Worm (Caenorhabditis elegans) whole organism, L4 larva: Measurements from ENCODE around the gene R05G9.3.

Source experiments
- D1046.2 ChIP-seq: fragments of 200-800 bp; sonication (Bioruptor generic); IDR thresholded peaks from 2 replicates; pipeline ENCODE4 v1.3.6; 2022; ENCODE audit warnings: missing genetic modification characterization, missing compliant biosample characterization
- F44E2.7 ChIP-seq: fragments of 200-800 bp; sonication (Bioruptor generic); IDR thresholded peaks from 2 replicates; pipeline ENCODE4 v2.1.2; 2022; ENCODE audit warnings: missing genetic modification characterization, missing compliant biosample characterization
- T20F7.1 ChIP-seq: fragments of 200-800 bp; sonication (Bioruptor generic); optimal IDR thresholded peaks from 2 replicates; lab custom pipeline; 2018; ENCODE audit warnings: mild to moderate bottlenecking, missing genetic modification characterization, missing compliant biosample characterization
- Y105C5A.15 ChIP-seq: fragments of 200-800 bp; sonication (Bioruptor generic); IDR thresholded peaks from 2 replicates; pipeline ENCODE4 v1.3.6; 2022; ENCODE audit warnings: missing genetic modification characterization, missing compliant biosample characterization
- Y48G9A.11 ChIP-seq: fragments of 200-800 bp; sonication (Bioruptor generic); IDR thresholded peaks from 2 replicates; pipeline ENCODE4 v1.3.6; 2022; ENCODE audit warnings: missing genetic modification reagents, missing genetic modification characterization, missing compliant biosample characterization
- ZK337.2 ChIP-seq: fragments of 200-800 bp; sonication (Bioruptor generic); IDR thresholded peaks from 2 replicates; pipeline ENCODE4 v1.3.6; 2022; ENCODE audit warnings: missing genetic modification reagents, missing genetic modification characterization, missing compliant biosample characterization
- aha-1 ChIP-seq: fragments of 150-350 bp; peaks from one replicate; lab custom pipeline; 2014; ENCODE audit warnings: missing biosample characterization, missing genetic modification characterization
- aly-2 ChIP-seq: sonication (generic microtip); optimal IDR thresholded peaks from 2 replicates; lab custom pipeline; 2018; ENCODE audit warnings: missing biosample characterization, missing genetic modification characterization
- arid-1 ChIP-seq: fragments of 200-800 bp; sonication (Bioruptor generic); conservative IDR thresholded peaks from 2 replicates; pipeline ENCODE4 v1.3.6; 2022; ENCODE audit warnings: missing genetic modification reagents, missing genetic modification characterization, missing compliant biosample characterization
- attf-4 ChIP-seq: sonication (generic microtip); optimal IDR thresholded peaks from 3 replicates; lab custom pipeline; 2017; ENCODE audit warnings: missing biosample characterization, missing genetic modification characterization
- ceh-28 ChIP-seq: fragments of 150-350 bp; optimal IDR thresholded peaks from 2 replicates; lab custom pipeline; 2014; ENCODE audit warnings: missing biosample characterization, missing genetic modification reagents, missing genetic modification characterization
- ceh-32 ChIP-seq: sonication (generic microtip); optimal IDR thresholded peaks from 2 replicates; lab custom pipeline; 2016; ENCODE audit warnings: mild to moderate bottlenecking, missing genetic modification characterization, missing compliant biosample characterization; ENCODE audit not compliant: poor library complexity
- ceh-82 ChIP-seq: sonication (generic microtip); optimal IDR thresholded peaks from 2 replicates; lab custom pipeline; 2017; ENCODE audit warnings: missing biosample characterization, missing genetic modification characterization
- ces-1 ChIP-seq: fragments of 150-350 bp; sonication (generic microtip); optimal IDR thresholded peaks from 4 replicates; lab custom pipeline; 2014; ENCODE audit warnings: missing biosample characterization, missing genetic modification reagents, missing genetic modification characterization
- cey-2 ChIP-seq: sonication (generic microtip); optimal IDR thresholded peaks from 3 replicates; lab custom pipeline; 2017; ENCODE audit warnings: missing genetic modification characterization, mild to moderate bottlenecking, missing compliant biosample characterization, antibody characterized with exemption, borderline replicate concordance; ENCODE audit not compliant: insufficient read depth
- daf-16 ChIP-seq, 3 experiments: sonication (generic microtip); optimal IDR thresholded peaks; 2 replicates each; lab custom pipeline; 2016 to 2017; ENCODE audit warnings: missing genetic modification characterization in 3 of 3, missing genetic modification reagents in 3 of 3, mild to moderate bottlenecking in 2 of 3, missing compliant biosample characterization in 2 of 3, missing biosample characterization in 1 of 3, moderate library complexity in 1 of 3
- dve-1 ChIP-seq: sonication (generic microtip); optimal IDR thresholded peaks from 2 replicates; lab custom pipeline; 2017; ENCODE audit warnings: antibody characterized with exemption, mild to moderate bottlenecking, missing genetic modification characterization, missing compliant biosample characterization; ENCODE audit not compliant: insufficient read depth
- egl-43 ChIP-seq: fragments of 200-800 bp; sonication (Bioruptor generic); IDR thresholded peaks from 2 replicates; pipeline ENCODE4 v1.3.6; 2022; ENCODE audit warnings: missing genetic modification reagents, missing genetic modification characterization, missing compliant biosample characterization
- hlh-11 ChIP-seq: fragments of 200-800 bp; sonication (Bioruptor generic); optimal IDR thresholded peaks from 2 replicates; lab custom pipeline; 2018; ENCODE audit warnings: mild to moderate bottlenecking, missing genetic modification characterization, missing compliant biosample characterization
- lin-1 ChIP-seq: fragments of 200-800 bp; sonication (Bioruptor generic); IDR thresholded peaks from 2 replicates; pipeline ENCODE4 v1.3.6; 2022; ENCODE audit warnings: missing genetic modification reagents, missing genetic modification characterization, missing compliant biosample characterization
- lin-29 ChIP-seq: fragments of 200-800 bp; sonication (Bioruptor generic); IDR thresholded peaks from 2 replicates; pipeline ENCODE4 v1.3.6; 2022; ENCODE audit warnings: missing genetic modification reagents, missing genetic modification characterization, missing compliant biosample characterization
- lin-39 ChIP-seq: fragments of 150-350 bp; optimal IDR thresholded peaks from 2 replicates; lab custom pipeline; 2014; ENCODE audit warnings: missing biosample characterization, missing genetic modification reagents, missing genetic modification characterization
- madf-9 ChIP-seq: fragments of 200-800 bp; sonication (Bioruptor generic); conservative IDR thresholded peaks from 2 replicates; pipeline ENCODE4 v1.3.6; 2022; ENCODE audit warnings: missing genetic modification reagents, missing genetic modification characterization, missing compliant biosample characterization
- mdl-1 ChIP-seq, 2 experiments: fragments of 150-350 bp in 1 of 2; sonication (generic microtip) in 1 of 2; optimal IDR thresholded peaks; 2 replicates each; lab custom pipeline; 2014 to 2017; ENCODE audit warnings: missing biosample characterization in 2 of 2, missing genetic modification characterization in 2 of 2
- mxl-2 ChIP-seq: fragments of 200-800 bp; sonication (Bioruptor generic); conservative IDR thresholded peaks from 2 replicates; pipeline ENCODE4 v1.3.6; 2022; ENCODE audit warnings: missing genetic modification reagents, missing genetic modification characterization, missing compliant biosample characterization
- nhr-237 ChIP-seq: sonication (generic microtip); optimal IDR thresholded peaks from 2 replicates; lab custom pipeline; 2017; ENCODE audit warnings: missing biosample characterization, missing genetic modification characterization
- nhr-41 ChIP-seq: fragments of 200-800 bp; sonication (Bioruptor generic); IDR thresholded peaks from 2 replicates; pipeline ENCODE4 v1.3.6; 2022; ENCODE audit warnings: missing genetic modification reagents, missing genetic modification characterization, missing compliant biosample characterization
- nhr-77 ChIP-seq: fragments of 150-350 bp; optimal IDR thresholded peaks from 2 replicates; lab custom pipeline; 2014; ENCODE audit warnings: missing biosample characterization, missing genetic modification characterization
- php-3 ChIP-seq: fragments of 200-800 bp; sonication (Bioruptor generic); IDR thresholded peaks from 2 replicates; pipeline ENCODE4 v1.3.6; 2022; ENCODE audit warnings: missing genetic modification reagents, missing genetic modification characterization, missing compliant biosample characterization
- rbr-2 ChIP-seq: sonication (generic microtip); optimal IDR thresholded peaks from 2 replicates; lab custom pipeline; 2016; ENCODE audit warnings: missing genotype, missing genetic modification characterization, missing compliant biosample characterization
- unc-62 ChIP-seq, 3 experiments: fragments of 150-350 bp in 1 of 3; sonication (generic microtip); optimal IDR thresholded peaks in 2 of 3; peaks in 1 of 3; 1 replicate in 1 of 3; 2 replicates in 2 of 3; lab custom pipeline; 2014 to 2017; ENCODE audit warnings: missing biosample characterization in 3 of 3, missing genetic modification characterization in 3 of 3, missing genetic modification reagents in 3 of 3, missing genotype in 1 of 3
- zfp-2 ChIP-seq: sonication (generic microtip); optimal IDR thresholded peaks from 2 replicates; lab custom pipeline; 2016; ENCODE audit warnings: mild to moderate bottlenecking, missing genetic modification characterization, missing compliant biosample characterization
- ztf-11 ChIP-seq: fragments of 150-350 bp; optimal IDR thresholded peaks from 2 replicates; lab custom pipeline; 2014; ENCODE audit warnings: missing biosample characterization, missing genetic modification characterization

Gene R05G9.3

ce11 chrII:6482762-6483161 lies 18.6 kb downstream of the R05G9.3 start:
- TF ChIP-seq daf-16 (GFP tag; optimal IDR thresholded peaks at IDR 0.05; lab: Kevin White, UChicago) (no peak), daf-16 (tag; optimal IDR thresholded peaks at IDR 0.05; lab: Kevin White, UChicago) (no peak), hlh-11 (tag; lab: Kevin White, UChicago) (peak; percentile 36), lin-39 (no peak), lin-29 (GFP tag; lab: Robert Waterston, UW) (no peak), unc-62 (GFP tag; optimal IDR thresholded peaks at IDR 0.05 in 1 of 2; lab: Kevin White, UChicago) (peak in 1 of 2 experiments; percentile 7), unc-62 (tag; optimal IDR thresholded peaks at IDR 0.05; lab: Kevin White, UChicago) (no peak), aha-1 (tag; lab: Kevin White, UChicago) (peak; percentile 4)

DNA sequence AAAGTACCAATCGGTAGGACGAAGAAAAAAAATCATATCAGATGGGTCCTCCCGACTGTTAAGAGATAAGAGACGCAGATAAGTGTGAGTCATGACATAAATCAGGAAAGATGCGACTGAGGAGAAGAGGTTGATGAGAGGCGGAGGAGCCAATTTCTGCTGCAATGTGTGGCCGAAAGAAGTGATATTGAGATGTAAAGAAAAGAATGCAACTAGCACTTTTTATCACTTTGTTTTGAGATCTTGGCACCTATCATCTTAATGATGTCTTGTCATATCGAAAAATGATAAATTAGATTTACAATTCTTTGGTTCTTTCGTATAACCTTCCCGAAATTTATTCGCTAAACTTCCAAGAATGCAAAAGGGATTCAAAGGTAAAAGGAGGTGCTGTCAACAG lies 19.2 kb downstream of the R05G9.3 start, which contains the start of gene del-10:
Gene del-10, minus strand, starts transcription at position 24 of the 400 bp plus-strand sequence.
- TF ChIP-seq ceh-82 (tag; lab: Kevin White, UChicago): no peak
- TF ChIP-seq lin-1 (GFP tag; lab: Robert Waterston, UW): no peak
- TF ChIP-seq ceh-32 (tag; lab: Kevin White, UChicago): no peak
- no peak for TF ChIP-seq egl-43 (GFP tag; lab: Robert Waterston, UW)
- TF ChIP-seq nhr-77 (tag; lab: Kevin White, UChicago): no peak
- no peak for TF ChIP-seq ces-1
- no peak for TF ChIP-seq zfp-2
- TF ChIP-seq cey-2 (tag; lab: Kevin White, UChicago): no peak
- no peak for TF ChIP-seq php-3 (GFP tag; lab: Robert Waterston, UW)
- TF ChIP-seq mxl-2 (GFP tag; lab: Robert Waterston, UW): no peak
- no peak for TF ChIP-seq D1046.2 (GFP tag; lab: Robert Waterston, UW)

- TF ChIP-seq Y105C5A.15: no peak
- no peak for TF ChIP-seq T20F7.1
- TF ChIP-seq madf-9 (GFP tag; lab: Robert Waterston, UW): no peak
- TF ChIP-seq Y48G9A.11 (GFP tag; lab: Robert Waterston, UW): no peak
- no peak for TF ChIP-seq rbr-2 (tag; lab: Kevin White, UChicago)
- no peak for TF ChIP-seq hlh-11 (tag; lab: Kevin White, UChicago)
- TF ChIP-seq mdl-1 (tag; optimal IDR thresholded peaks at IDR 0.05; lab: Kevin White, UChicago): no peak
- TF ChIP-seq aly-2 (tag; lab: Kevin White, UChicago): no peak
- no peak for TF ChIP-seq cey-2 (tag; lab: Kevin White, UChicago)
- TF ChIP-seq nhr-237 (tag; lab: Kevin White, UChicago): no peak
- TF ChIP-seq arid-1 (GFP tag; lab: Robert Waterston, UW): no peak
- TF ChIP-seq dve-1 (tag; lab: Kevin White, UChicago): no peak
Measured at ce11 chrII:6476655-6477054, 24.7 kb downstream of the R05G9.3 start, which contains the start of gene T28D9.4. TSS of gene T28D9.4 (plus strand) at chrII:6476955.

DNA sequence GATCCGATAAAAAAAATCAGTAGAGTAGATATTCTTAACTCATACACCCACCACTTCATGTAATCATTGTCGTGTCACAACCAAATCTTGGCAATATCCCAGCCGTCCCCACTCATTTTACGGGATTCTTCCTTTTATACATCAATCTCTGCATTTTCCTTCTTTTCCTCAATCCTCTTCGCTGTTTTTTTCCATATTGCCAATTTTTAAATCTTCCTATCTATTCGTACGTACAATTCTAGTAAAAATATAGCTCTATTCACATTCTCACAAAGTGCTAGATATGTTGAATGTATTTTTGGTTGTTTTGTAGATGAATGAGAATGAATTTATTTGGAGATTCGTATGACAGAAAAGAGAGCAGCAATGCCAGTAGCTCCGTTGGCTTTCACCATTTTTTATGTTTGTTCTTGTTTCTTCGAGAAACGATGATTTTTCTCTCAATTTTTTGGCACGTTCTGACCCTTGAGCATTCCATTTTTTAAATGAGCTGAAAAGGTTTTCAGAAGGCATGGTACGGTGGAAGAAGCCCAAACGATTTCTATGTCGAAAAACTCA lies 26.1 kb downstream of the R05G9.3 start, which contains the start of gene T28D9.16:
Gene T28D9.16, plus strand, starts transcription at position 508 of the 558 bp plus-strand sequence.
- TF ChIP-seq ceh-28 (tag; lab: Kevin White, UChicago) (no peak), unc-62 (GFP tag; optimal IDR thresholded peaks at IDR 0.05 in 1 of 2; lab: Kevin White, UChicago) (peak in 1 of 2 experiments; percentile 91), unc-62 (tag; optimal IDR thresholded peaks at IDR 0.05; lab: Kevin White, UChicago) (no peak)

DNA sequence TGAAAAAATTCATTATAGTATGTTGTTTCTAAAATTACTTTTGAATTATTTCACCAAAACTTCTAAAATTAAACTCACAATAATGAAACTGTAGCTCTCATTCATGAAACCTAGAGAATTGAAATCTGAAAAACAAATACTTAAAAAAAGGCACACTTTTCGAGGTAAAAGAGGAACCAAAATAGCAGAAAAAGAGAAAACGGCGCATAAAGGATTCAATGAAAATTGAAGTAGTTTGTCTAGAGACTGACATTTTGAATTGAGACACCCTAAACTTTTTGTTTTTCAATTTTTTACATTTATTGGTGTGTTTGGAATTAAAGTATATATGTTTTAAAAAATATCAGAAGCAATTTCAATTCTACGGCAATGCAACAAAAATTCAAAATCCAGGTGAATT lies 30.3 kb downstream of the R05G9.3 start, which contains the start of gene dgk-5:
Gene dgk-5, minus strand, starts transcription at position 101 of the 400 bp plus-strand sequence.
- TF ChIP-seq ZK337.2 (no peak), nhr-41 (GFP tag; lab: Robert Waterston, UW) (no peak), ztf-11 (no peak), ceh-28 (tag; lab: Kevin White, UChicago) (no peak), attf-4 (tag; lab: Kevin White, UChicago) (no peak), zfp-2 (no peak), Y48G9A.11 (GFP tag; lab: Robert Waterston, UW) (no peak), F44E2.7 (GFP tag; lab: Robert Waterston, UW) (no peak), lin-39 (no peak)
